Worm (Caenorhabditis elegans): Measurements from ENCODE around the gene F21D9.1.

Gene F21D9.1

DNA sequence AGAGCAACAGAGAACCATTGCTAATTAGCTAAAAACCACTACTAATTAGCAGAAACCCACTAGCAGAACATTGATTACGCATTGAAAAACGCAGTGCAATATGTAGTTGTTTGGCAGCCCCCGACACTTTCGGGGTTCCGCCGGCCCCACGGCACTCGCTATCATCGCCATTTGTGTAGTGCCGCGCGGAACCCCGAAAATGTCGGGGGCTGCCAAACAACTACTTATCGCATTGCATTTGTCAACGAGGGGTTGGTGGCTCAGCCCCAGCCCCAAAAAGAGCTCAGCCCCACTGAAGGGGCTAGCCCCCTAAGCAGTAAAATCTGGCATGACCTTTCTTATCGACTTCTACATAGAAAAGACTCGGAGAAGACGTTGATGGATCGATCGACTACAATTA lies 4.8 kb upstream of the F21D9.1 start:
- TF ChIP-seq nhr-25 (tag; optimal IDR thresholded peaks at IDR 0.05) (no peak), elt-2 (tag; optimal IDR thresholded peaks at IDR 0.05) (no peak), jun-1 (tag; optimal IDR thresholded peaks at IDR 0.05) (no peak), R02D3.7 (tag; optimal IDR thresholded peaks at IDR 0.05) (no peak), ZK546.5 (tag; optimal IDR thresholded peaks at IDR 0.05) (no peak)

DNA sequence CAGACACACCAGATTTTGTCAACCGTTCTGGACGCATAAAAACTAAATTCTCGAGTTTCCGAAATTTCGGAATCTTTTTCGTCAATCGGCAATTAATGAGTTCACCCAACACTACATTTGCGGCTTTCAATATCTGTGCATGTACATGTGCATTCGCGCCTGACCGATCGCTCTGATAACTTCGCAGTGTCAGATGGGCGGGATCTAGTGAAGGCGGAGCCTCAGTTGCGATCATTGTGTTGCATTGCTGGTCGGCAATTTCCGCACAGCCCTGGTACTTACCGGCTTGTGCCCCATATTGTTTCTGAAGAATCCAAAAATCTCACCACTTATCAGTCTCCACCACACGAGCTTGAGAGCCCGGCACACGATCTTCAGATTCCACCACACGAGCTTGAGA lies 3.6 kb upstream of the F21D9.1 start:
- no peak for TF ChIP-seq daf-12 (tag; optimal IDR thresholded peaks at IDR 0.05)
- no peak for TF ChIP-seq elt-2 (tag; optimal IDR thresholded peaks at IDR 0.05)
- no peak for TF ChIP-seq ceh-28 (tag; optimal IDR thresholded peaks at IDR 0.05)
- TF ChIP-seq ZK546.5 (tag; optimal IDR thresholded peaks at IDR 0.05), result no peak
- TF ChIP-seq ceh-9 (tag; optimal IDR thresholded peaks at IDR 0.05), result no peak
- no peak for TF ChIP-seq nhr-76 (tag; optimal IDR thresholded peaks at IDR 0.05)
- no peak for TF ChIP-seq skn-1 (tag; optimal IDR thresholded peaks at IDR 0.05)
- no peak for TF ChIP-seq egl-5 (tag; optimal IDR thresholded peaks at IDR 0.05)

DNA sequence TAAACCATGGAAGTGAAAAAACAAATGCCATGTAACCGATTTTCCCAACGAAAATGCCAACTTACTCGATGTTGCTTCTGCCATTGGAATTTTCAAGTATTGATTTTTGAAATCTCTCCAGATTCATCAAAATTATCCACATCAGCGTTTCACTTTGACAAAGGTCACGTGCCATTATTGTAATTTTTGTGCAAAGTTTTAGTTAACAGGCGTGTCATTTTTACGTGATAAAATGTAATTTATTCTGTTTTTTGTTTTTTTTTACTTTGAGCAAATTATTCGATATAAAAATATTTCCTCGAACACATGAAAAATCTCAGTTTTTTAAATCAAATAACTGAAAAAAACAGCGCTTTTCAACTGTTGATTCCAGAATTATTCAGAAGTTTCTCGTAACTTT lies 1.9 kb upstream of the F21D9.1 start, which contains the start of gene F21D9.2:
F21D9.2 (minus strand) TSS at position 101 of the 400 bp plus-strand sequence.
- TF ChIP-seq nfya-1 (tag; optimal IDR thresholded peaks at IDR 0.05; ENCODE audit: insufficient read depth), result no peak
- TF ChIP-seq ama-1 (optimal IDR thresholded peaks at IDR 0.05), result no peak
- TF ChIP-seq hmg-11 (tag; optimal IDR thresholded peaks at IDR 0.05), result no peak
- no peak for TF ChIP-seq ZK546.5 (tag; optimal IDR thresholded peaks at IDR 0.05)
- no peak for TF ChIP-seq fos-1 (tag; optimal IDR thresholded peaks at IDR 0.05)
- no peak for TF ChIP-seq ceh-82 (tag; optimal IDR thresholded peaks at IDR 0.05)
- no peak for TF ChIP-seq pha-4 (tag; optimal IDR thresholded peaks at IDR 0.05)
- TF ChIP-seq zag-1 (tag; optimal IDR thresholded peaks at IDR 0.05), result no peak
- TF ChIP-seq nhr-237 (tag; optimal IDR thresholded peaks at IDR 0.05), result no peak
- TF ChIP-seq aly-2 (tag; optimal IDR thresholded peaks at IDR 0.05), result no peak

DNA sequence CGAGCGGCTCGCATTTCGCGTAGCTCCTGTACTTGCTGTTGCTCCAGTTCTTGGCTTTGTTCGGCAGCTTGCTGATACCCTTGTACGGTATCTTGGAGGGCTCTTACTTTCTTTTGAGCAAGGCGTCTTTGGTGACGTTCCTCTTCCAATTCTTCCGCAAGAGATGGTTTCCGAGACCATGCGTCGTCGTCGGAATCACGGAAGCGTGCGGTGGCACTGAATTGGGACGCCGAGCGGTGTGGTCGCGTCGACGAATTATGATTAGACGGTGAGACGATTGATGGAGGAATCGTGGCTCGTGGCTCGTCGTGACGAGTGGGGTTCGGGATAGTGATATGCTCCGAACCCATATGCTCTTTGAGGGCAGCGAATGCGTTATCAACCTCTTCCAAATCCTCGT lies 12.1 kb downstream of the F21D9.1 start:
- TF ChIP-seq fos-1 (tag; optimal IDR thresholded peaks at IDR 0.05) (no peak), fkh-2 (tag; optimal IDR thresholded peaks at IDR 0.05) (no peak), daf-12 (tag; optimal IDR thresholded peaks at IDR 0.05) (no peak), egl-5 (tag; optimal IDR thresholded peaks at IDR 0.05) (no peak), elt-3 (tag; optimal IDR thresholded peaks at IDR 0.05) (no peak), nhr-25 (tag; optimal IDR thresholded peaks at IDR 0.05) (no peak), mdl-1 (tag; optimal IDR thresholded peaks at IDR 0.05) (no peak), fkh-10 (GFP tag; optimal IDR thresholded peaks at IDR 0.05) (no peak), nhr-11 (tag; optimal IDR thresholded peaks at IDR 0.05) (no peak), nhr-28 (tag; optimal IDR thresholded peaks at IDR 0.05) (no peak), unc-62 (GFP tag; optimal IDR thresholded peaks at IDR 0.05) (no peak), skn-1 (tag; optimal IDR thresholded peaks at IDR 0.05) (no peak)

DNA sequence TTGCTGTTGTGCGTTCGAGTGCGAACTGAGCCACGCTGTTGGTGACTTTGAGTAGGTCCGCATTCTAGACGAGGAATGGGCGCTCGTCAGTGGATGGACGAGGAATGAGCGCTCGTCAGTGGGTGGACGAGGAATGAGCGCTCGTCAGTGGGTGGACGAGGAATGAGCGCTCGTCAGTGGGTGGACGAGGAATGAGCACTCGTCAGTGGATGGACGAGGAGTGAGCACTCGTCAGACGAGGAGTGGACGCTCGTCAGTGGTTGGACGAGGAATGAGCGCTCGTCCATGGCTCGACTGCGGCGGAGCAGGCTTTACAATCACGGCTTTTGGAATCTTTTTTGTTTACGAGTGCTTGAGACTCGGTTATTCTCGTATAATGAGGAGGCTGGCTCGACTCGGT lies 14.2 kb downstream of the F21D9.1 start:
- TF ChIP-seq mdl-1 (tag; optimal IDR thresholded peaks at IDR 0.05) (no peak), elt-3 (tag; optimal IDR thresholded peaks at IDR 0.05) (no peak), elt-2 (tag; optimal IDR thresholded peaks at IDR 0.05) (no peak), pha-4 (tag; optimal IDR thresholded peaks at IDR 0.05) (no peak), ZK546.5 (tag; optimal IDR thresholded peaks at IDR 0.05) (no peak), ama-1 (optimal IDR thresholded peaks at IDR 0.05) (no peak), tbx-2 (tag; optimal IDR thresholded peaks at IDR 0.05) (no peak), snpc-4 (tag; optimal IDR thresholded peaks at IDR 0.05) (no peak), skn-1 (tag; optimal IDR thresholded peaks at IDR 0.05) (no peak), mml-1 (tag; optimal IDR thresholded peaks at IDR 0.05) (no peak), nhr-28 (tag; optimal IDR thresholded peaks at IDR 0.05) (no peak), nhr-237 (tag; optimal IDR thresholded peaks at IDR 0.05) (no peak), fkh-10 (GFP tag; optimal IDR thresholded peaks at IDR 0.05) (no peak), hmg-11 (tag; optimal IDR thresholded peaks at IDR 0.05) (no peak), nhr-67 (tag; optimal IDR thresholded peaks at IDR 0.05) (no peak), nhr-77 (tag; optimal IDR thresholded peaks at IDR 0.05) (no peak), nfya-1 (tag; optimal IDR thresholded peaks at IDR 0.05; ENCODE audit: insufficient read depth) (no peak), ztf-4 (tag; optimal IDR thresholded peaks at IDR 0.05) (no peak), nhr-76 (tag; optimal IDR thresholded peaks at IDR 0.05) (no peak)

DNA sequence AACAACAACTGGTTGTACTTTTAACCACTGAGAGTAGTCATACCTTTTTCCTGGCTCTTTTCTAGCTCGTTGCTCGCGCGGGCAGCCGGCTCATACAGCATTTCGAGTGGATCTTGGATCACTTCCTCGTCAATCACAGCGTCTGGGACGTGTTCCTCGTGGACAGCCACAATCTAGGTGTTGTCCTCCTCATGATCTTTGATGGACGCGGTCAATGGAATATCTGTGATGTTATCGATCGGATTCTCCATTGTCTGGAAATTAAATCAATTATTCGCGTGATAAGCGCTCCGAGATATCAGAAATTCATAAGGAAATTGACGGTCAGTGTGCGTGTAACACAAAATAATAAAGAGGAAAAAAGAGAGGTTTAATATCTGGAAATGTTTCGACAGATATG lies 15.6 kb downstream of the F21D9.1 start, which contains the start of gene F21D9.8:
F21D9.8 (minus strand) TSS at position 101 of the 400 bp plus-strand sequence.
- TF ChIP-seq ceh-16 (tag; optimal IDR thresholded peaks at IDR 0.05) (no peak), R02D3.7 (tag; optimal IDR thresholded peaks at IDR 0.05) (no peak), elt-1 (tag; optimal IDR thresholded peaks at IDR 0.05) (no peak), fkh-2 (tag; optimal IDR thresholded peaks at IDR 0.05) (no peak)
